Worm (Caenorhabditis elegans): ENCODE measurements around the gene M162.15.

- TF ChIP-seq flt-1 (GFP tag; IDR thresholded peaks at IDR 0.05) (no peak), ztf-29 (GFP tag; IDR thresholded peaks at IDR 0.05) (no peak), med-1 (GFP tag; optimal IDR thresholded peaks at IDR 0.05; ENCODE audit: insufficient read depth) (no peak), klf-2 (GFP tag; conservative IDR thresholded peaks at IDR 0.05) (no peak), ref-1 (GFP tag; conservative IDR thresholded peaks at IDR 0.05) (no peak), cog-1 (tag; optimal IDR thresholded peaks at IDR 0.05) (no peak)
Measured at ce11 chrV:19728731-19729130, 42.8 kb downstream of the M162.15 start, which contains the start of gene Y116F11A.3.
